Fruit fly (Drosophila melanogaster): ENCODE measurements around the gene CG33061.

Gene CG33061

dm6 chr3L:16361200-16361815, 31.7 kb downstream of the CG33061 start (continued):
- peak; percentile 93 for TF ChIP-seq CG10631 (GFP tag; optimal IDR thresholded peaks at IDR 0.05)
- TF ChIP-seq Hr38 (GFP tag; optimal IDR thresholded peaks at IDR 0.05): no peak
- TF ChIP-seq Sox102F (GFP tag; optimal IDR thresholded peaks at IDR 0.05): peak; percentile 66
- peak; percentile 82 for TF ChIP-seq Sox14 (GFP tag; optimal IDR thresholded peaks at IDR 0.05)
- peak; percentile 75 for TF ChIP-seq Smox (GFP tag; optimal IDR thresholded peaks at IDR 0.05)
- peak; percentile 69 for TF ChIP-seq net (GFP tag; optimal IDR thresholded peaks at IDR 0.05)
- TF ChIP-seq Ets21C (GFP tag; optimal IDR thresholded peaks at IDR 0.05): peak; percentile 38
- no peak for TF ChIP-seq fkh (GFP tag; optimal IDR thresholded peaks at IDR 0.05)
- no peak for TF ChIP-seq Eip93F (GFP tag; optimal IDR thresholded peaks at IDR 0.05)

- no peak for TF ChIP-seq CG8119 (GFP tag; IDR thresholded peaks at IDR 0.05)
- TF ChIP-seq OdsH (GFP tag; optimal IDR thresholded peaks at IDR 0.05): no peak
- peak; percentile 14 for TF ChIP-seq fd59A (GFP tag; optimal IDR thresholded peaks at IDR 0.05)
- TF ChIP-seq Smox (GFP tag; optimal IDR thresholded peaks at IDR 0.05): no peak
- no peak for TF ChIP-seq CG16779 (tag; optimal IDR thresholded peaks at IDR 0.05)
- peak; percentile 4 to 36 for TF ChIP-seq ss (GFP tag; optimal IDR thresholded peaks at IDR 0.05)
- no peak for TF ChIP-seq CG8319 (GFP tag; optimal IDR thresholded peaks at IDR 0.05)
- no peak for TF ChIP-seq topi (GFP tag; optimal IDR thresholded peaks at IDR 0.05)
- no peak for TF ChIP-seq Hr38 (GFP tag; optimal IDR thresholded peaks at IDR 0.05)
- TF ChIP-seq CG11762 (GFP tag; optimal IDR thresholded peaks at IDR 0.05; ENCODE audit: insufficient read depth): no peak
- TF ChIP-seq Lpt (GFP tag; optimal IDR thresholded peaks at IDR 0.05): no peak
- TF ChIP-seq esn (GFP tag; optimal IDR thresholded peaks at IDR 0.05): no peak
- TF ChIP-seq CG6792 (GFP tag; optimal IDR thresholded peaks at IDR 0.05): no peak
- peak; percentile 46 for TF ChIP-seq dsx (GFP tag; optimal IDR thresholded peaks at IDR 0.05; ENCODE audit: poor library complexity, severe bottlenecking)
- no peak for TF ChIP-seq CG11294 (GFP tag; IDR thresholded peaks at IDR 0.05)
- no peak for TF ChIP-seq CG10669 (GFP tag; optimal IDR thresholded peaks at IDR 0.05)
- no peak for TF ChIP-seq Ets21C (GFP tag; optimal IDR thresholded peaks at IDR 0.05)
- TF ChIP-seq cyc (GFP tag; optimal IDR thresholded peaks at IDR 0.05): no peak
- peak; percentile 27 for TF ChIP-seq spab (GFP tag; optimal IDR thresholded peaks at IDR 0.05)
- TF ChIP-seq CG1621 (tag; optimal IDR thresholded peaks at IDR 0.05): no peak
- no peak for TF ChIP-seq CG7368 (GFP tag; optimal IDR thresholded peaks at IDR 0.05)
- no peak for TF ChIP-seq Met (GFP tag; optimal IDR thresholded peaks at IDR 0.05)
- peak; percentile 52 for TF ChIP-seq CG6808 (GFP tag; optimal IDR thresholded peaks at IDR 0.05)
- TF ChIP-seq Ets96B (tag; optimal IDR thresholded peaks at IDR 0.05): peak; percentile 37
- TF ChIP-seq Sox102F (GFP tag; optimal IDR thresholded peaks at IDR 0.05): no peak
- TF ChIP-seq CG10631 (GFP tag; optimal IDR thresholded peaks at IDR 0.05): peak; percentile 6
- TF ChIP-seq Sox15 (GFP tag; optimal IDR thresholded peaks at IDR 0.05): no peak
- TF ChIP-seq CG3032 (tag; optimal IDR thresholded peaks at IDR 0.05): peak; percentile 66
- peak; percentile 31 for TF ChIP-seq Eip78C (GFP tag)
- no peak for TF ChIP-seq acj6 (GFP tag; optimal IDR thresholded peaks at IDR 0.05)
Observed at dm6 chr3L:16362119-16362653, 32.6 kb downstream of the CG33061 start, which contains the start of gene Cpr72Ea. Gene Cpr72Ea (plus strand): TSS chr3L:16362603.

dm6 chr3L:16364182-16364581, 34.6 kb downstream of the CG33061 start:
- TF ChIP-seq topi (GFP tag; optimal IDR thresholded peaks at IDR 0.05): peak; percentile 91
- TF ChIP-seq Eip75B (GFP tag; optimal IDR thresholded peaks at IDR 0.05): peak; percentile 93
- TF ChIP-seq CG4318 (GFP tag; optimal IDR thresholded peaks at IDR 0.05): peak; percentile 39
- TF ChIP-seq CG11294 (GFP tag; IDR thresholded peaks at IDR 0.05): peak; percentile 45; the same call in 1 of the 2 replicates
- TF ChIP-seq Gug (GFP tag; IDR thresholded peaks at IDR 0.05): no peak
- TF ChIP-seq vri (GFP tag; optimal IDR thresholded peaks at IDR 0.05): peak; percentile 67
- peak; percentile 86 for TF ChIP-seq achi (GFP tag; optimal IDR thresholded peaks at IDR 0.05)
- TF ChIP-seq acj6 (GFP tag; optimal IDR thresholded peaks at IDR 0.05): peak; percentile 88
- TF ChIP-seq CG8119 (GFP tag; IDR thresholded peaks at IDR 0.05): peak; percentile 81
- TF ChIP-seq CG1621 (tag; optimal IDR thresholded peaks at IDR 0.05): peak; percentile 84
- no peak for TF ChIP-seq dac (GFP tag; optimal IDR thresholded peaks at IDR 0.05)
- peak; percentile 91 to 94 for TF ChIP-seq ss (GFP tag; optimal IDR thresholded peaks at IDR 0.05)
- peak; percentile 75 for TF ChIP-seq salr (GFP tag; optimal IDR thresholded peaks at IDR 0.05)
- TF ChIP-seq Eip93F (GFP tag; optimal IDR thresholded peaks at IDR 0.05): peak; percentile 17
- peak; percentile 65 for TF ChIP-seq Sox15 (GFP tag; optimal IDR thresholded peaks at IDR 0.05)
- peak; percentile 90 for TF ChIP-seq Ets96B (tag; optimal IDR thresholded peaks at IDR 0.05)
- peak; percentile 92 for TF ChIP-seq CG3919 (GFP tag; optimal IDR thresholded peaks at IDR 0.05)
- TF ChIP-seq OdsH (GFP tag; optimal IDR thresholded peaks at IDR 0.05): peak; percentile 87
- TF ChIP-seq cyc (GFP tag; optimal IDR thresholded peaks at IDR 0.05): peak; percentile 83
- TF ChIP-seq Sox102F (GFP tag; optimal IDR thresholded peaks at IDR 0.05): peak; percentile 85
- peak; percentile 90 for TF ChIP-seq dsx (GFP tag; optimal IDR thresholded peaks at IDR 0.05; ENCODE audit: poor library complexity, severe bottlenecking)
- TF ChIP-seq CG8319 (GFP tag; optimal IDR thresholded peaks at IDR 0.05): peak; percentile 83
- TF ChIP-seq Sox14 (GFP tag; optimal IDR thresholded peaks at IDR 0.05): peak; percentile 87
- TF ChIP-seq pdm3 (GFP tag; optimal IDR thresholded peaks at IDR 0.05): peak; percentile 85
- TF ChIP-seq CG6792 (GFP tag; optimal IDR thresholded peaks at IDR 0.05): peak; percentile 86
- TF ChIP-seq Hr39 (GFP tag; optimal IDR thresholded peaks at IDR 0.05): peak; percentile 75
- TF ChIP-seq Hr38 (GFP tag; optimal IDR thresholded peaks at IDR 0.05): no peak
